Worm (Caenorhabditis elegans) whole organism, L1 larva: ENCODE data around the gene cln-3.1.

ENCODE experiments used
- hlh-4 ChIP-seq: sonication (generic microtip); optimal IDR thresholded peaks from 2 replicates; lab custom pipeline; 2016; ENCODE audit warnings: mild to moderate bottlenecking, missing genetic modification characterization, missing compliant biosample characterization
- lin-15B ChIP-seq: fragments of 150-350 bp; sonication (generic microtip); optimal IDR thresholded peaks from 3 replicates; lab custom pipeline; 2014; ENCODE audit warnings: missing biosample characterization, missing genetic modification characterization
- lin-35 ChIP-seq, 2 experiments: fragments of 150-350 bp; optimal IDR thresholded peaks; 2 replicates each; lab custom pipeline; 2014; ENCODE audit warnings: missing biosample characterization in 2 of 2, missing genetic modification characterization in 2 of 2, missing genetic modification reagents in 2 of 2
- nhr-77 ChIP-seq: fragments of 150-350 bp; optimal IDR thresholded peaks from 2 replicates; lab custom pipeline; 2014; ENCODE audit warnings: missing biosample characterization, missing genetic modification characterization

ce11 chrV:11302698-11303097 lies 37.2 kb upstream of the cln-3.1 start, which contains the start of gene srh-46:
- TF ChIP-seq lin-35 (GFP tag; optimal IDR thresholded peaks at IDR 0.05; lab: Kevin White, UChicago) (no peak), nhr-77 (tag; lab: Kevin White, UChicago) (no peak), hlh-4 (tag; lab: Kevin White, UChicago) (no peak), lin-15B (tag; lab: Kevin White, UChicago) (no peak)
